Fruit fly (Drosophila melanogaster) S2 (cell line): ENCODE results near the gene Mrp5.

ENCODE experiments used
- CG8478 ChIP-seq: fragments of >200 bp; optimal IDR thresholded peaks from 2 replicates; lab custom pipeline; 2018
- CTCF ChIP-seq, 2 experiments: fragments of >200 bp; optimal IDR thresholded peaks; 2 replicates each; lab custom pipeline; 2018

The Mrp5 gene

DNA sequence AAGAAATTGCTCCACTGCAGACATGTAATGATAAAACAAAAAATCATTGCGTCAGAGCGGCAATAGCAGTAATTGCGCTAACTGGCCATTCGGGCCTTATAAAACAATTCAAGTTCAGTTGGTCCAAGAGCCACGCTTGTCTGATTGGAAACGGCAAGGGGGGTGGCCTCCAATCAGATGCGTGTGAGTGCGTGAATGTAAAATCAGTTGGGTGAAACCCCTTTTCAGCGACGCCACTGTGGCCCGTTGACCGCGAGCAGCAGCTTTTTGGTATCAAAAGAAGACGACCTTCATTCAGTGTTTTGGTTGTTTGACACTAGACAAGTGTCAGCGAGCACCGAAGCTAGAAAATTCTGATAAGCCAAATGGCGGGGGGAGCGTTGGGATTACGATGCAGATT lies 26.9 kb upstream of the Mrp5 start:
- TF ChIP-seq CTCF (optimal IDR thresholded peaks at IDR 0.05; lab: Kevin White, UChicago) (no peak), CG8478 (lab: Kevin White, UChicago) (no peak)

DNA sequence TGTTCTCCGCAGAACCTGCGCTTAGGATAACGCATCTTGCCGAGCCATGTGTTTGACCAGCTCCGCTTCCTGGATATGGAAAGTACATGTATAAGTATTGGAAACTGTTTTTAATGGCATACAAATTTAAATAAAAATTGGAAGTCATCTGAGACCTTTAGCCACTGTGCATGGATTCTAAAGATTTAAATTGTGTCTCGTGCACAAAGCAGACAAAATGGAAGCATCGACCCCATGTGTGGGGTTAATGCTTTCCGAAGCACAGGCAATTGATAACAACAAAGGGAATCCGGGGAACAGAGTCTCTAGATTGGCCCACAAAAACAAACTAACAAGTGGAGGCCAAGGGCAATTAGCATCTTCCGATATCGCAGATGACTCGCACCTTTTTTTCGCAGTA lies 26.3 kb upstream of the Mrp5 start:
- no peak for TF ChIP-seq CTCF (optimal IDR thresholded peaks at IDR 0.05; lab: Kevin White, UChicago)
- TF ChIP-seq CG8478 (lab: Kevin White, UChicago), result no peak

DNA sequence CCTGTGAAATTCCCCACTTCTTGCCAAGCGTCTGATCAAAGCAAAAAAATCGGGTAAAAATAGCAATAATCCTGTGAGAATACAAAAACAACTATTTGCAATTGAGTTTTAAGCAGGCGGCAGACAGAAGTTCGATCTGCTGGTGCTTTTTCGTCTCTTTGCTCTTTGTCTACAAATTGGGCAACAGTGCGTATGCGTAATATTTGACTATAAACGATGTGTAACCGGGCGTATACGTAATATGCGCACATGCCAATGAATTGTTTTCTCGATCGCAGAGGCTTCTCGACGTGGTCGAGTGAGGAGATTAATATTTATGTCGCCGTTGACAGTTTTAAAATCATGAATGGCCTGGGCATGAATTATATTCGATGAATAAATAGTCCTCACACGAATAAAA lies 19.8 kb upstream of the Mrp5 start:
- TF ChIP-seq CG8478 (lab: Kevin White, UChicago) (no peak), CTCF (optimal IDR thresholded peaks at IDR 0.05; lab: Kevin White, UChicago) (no peak)

DNA sequence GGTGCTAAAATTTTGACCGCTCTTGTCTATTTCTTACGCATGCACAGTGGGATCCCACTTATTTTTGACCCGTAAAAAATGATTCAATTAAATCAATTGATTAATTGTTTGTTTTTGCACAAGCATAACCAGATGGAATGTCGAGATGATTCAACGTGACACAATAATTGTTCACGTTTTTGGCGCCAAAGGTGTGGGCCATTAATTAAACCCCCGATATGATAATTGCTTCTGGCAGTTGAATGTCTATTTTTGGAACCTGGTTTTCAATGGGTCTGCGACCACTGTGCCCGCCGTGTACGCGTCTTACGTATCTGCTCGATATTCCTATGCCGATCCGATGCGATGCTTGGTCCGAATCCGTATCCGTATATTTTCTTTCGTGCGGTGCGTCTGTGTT lies 16.6 kb upstream of the Mrp5 start:
- TF ChIP-seq CTCF (optimal IDR thresholded peaks at IDR 0.05; lab: Kevin White, UChicago) (no peak), CG8478 (lab: Kevin White, UChicago) (no peak)

DNA sequence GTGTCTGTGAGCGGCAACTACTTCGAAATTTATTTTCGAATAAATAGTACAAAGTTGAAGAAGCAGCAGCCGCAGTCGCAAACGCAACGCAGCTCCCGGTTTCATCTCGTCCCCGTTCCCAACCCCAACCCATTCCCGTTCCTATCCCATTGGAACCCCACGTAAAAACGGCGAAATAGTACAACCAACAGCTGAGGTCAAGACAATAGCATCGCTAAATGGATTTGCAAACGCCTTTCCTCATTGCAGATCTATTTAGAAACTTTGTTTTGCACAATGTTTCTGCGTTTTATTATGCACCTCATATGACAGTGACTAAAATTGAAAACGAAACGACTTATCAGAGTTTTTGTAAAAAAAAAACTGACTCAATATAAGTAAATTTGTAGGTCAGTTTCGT lies 15.9 kb upstream of the Mrp5 start:
- TF ChIP-seq CG8478 (lab: Kevin White, UChicago) (no peak), CTCF (optimal IDR thresholded peaks at IDR 0.05; lab: Kevin White, UChicago) (no peak)

DNA sequence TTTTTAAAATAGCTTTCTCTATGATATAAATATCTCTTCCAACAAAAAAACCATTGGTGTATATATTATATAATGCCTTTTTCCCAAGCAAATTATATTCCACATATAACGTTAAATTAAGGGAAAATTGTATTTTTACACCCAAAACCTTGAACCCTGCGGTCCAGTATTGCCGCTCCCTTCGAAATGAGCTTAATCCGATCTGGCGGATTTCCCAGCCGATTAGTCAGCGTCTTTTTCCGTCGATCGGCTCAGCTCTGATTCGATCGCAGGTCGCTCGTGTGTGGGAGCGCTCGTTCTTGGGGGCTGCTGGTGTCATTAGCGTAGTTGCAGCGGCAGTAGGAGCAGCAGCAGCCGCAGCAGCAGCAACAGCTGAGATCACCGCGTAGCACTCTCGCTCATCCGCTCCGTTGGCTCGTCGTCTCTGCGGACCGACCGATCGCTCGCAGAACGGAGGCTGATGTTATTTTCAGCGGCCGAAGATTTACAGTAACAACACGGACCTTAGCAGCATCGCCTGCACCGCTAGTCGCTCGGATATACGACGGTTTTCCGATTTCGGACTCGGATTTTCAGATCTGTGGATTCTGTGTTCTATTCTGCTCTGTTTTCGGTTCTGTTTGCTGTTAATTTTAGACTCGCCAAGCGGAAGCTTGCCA lies 15.0 kb upstream of the Mrp5 start, which contains the start of gene CG4733:
TSS of gene CG4733 (plus strand) at position 350 of the 659 bp plus-strand sequence.
- no peak for TF ChIP-seq CTCF (optimal IDR thresholded peaks at IDR 0.05; lab: Kevin White, UChicago)
- TF ChIP-seq CG8478 (lab: Kevin White, UChicago), result no peak

DNA sequence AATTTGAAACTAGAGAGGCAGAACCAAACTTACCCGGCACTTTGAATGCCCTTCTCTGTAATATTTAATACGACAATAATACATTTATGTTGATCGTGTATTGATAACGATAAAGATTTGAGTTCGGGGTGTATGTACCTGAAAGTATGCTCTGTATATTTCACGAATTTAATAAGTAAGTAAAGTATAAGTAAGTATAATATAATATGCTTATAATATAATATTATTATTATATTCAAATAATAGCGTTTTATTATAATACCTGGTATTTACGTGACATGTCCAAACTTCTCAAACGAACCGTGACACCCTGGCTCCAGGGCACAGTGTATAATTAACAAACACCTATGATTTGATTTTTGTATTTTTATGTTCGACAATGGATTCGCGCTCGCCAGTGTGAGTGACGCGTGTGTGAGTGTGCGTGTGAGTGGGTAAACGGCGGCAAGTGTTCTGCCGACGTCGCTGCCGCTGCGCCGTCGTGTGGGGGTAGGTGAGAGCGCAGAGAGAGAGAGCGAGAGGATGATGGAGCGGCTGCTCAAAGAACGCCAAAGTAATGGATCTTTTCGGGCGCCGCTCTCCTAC lies 14.2 kb upstream of the Mrp5 start:
- no peak for TF ChIP-seq CG8478 (lab: Kevin White, UChicago)

DNA sequence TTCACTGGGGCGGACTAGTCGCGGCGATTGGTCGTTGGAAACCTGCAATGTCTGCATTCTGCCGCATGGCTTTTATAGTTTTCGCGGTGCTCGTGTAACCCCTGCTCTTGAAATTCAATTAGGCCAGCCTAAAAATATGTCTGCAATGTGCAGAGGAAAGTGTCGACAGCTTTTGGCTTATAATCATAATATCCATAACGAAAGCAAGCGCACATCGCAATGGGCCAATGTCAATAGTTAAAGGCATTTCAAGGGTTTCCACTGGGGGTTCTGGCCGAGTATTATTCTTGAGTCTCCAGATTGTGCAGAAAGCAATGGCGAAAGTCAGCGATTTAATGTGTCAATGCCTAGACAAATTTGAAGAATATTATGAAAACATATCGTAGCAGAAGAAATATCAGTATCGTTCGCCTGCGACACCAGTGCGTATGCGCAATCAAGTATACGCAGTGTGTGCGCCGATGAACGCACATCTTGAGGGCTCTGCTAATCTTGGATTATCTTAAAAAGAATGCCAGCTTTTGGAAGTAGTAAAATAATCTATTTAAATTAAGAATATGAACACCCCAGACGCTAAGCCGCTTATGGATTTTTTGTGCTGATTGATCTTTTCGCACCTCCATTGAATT lies 12.8 kb upstream of the Mrp5 start, which contains the start of gene ninaE:
TSS of gene ninaE (minus strand) at position 51 of the 629 bp plus-strand sequence.
- no peak for TF ChIP-seq CTCF (optimal IDR thresholded peaks at IDR 0.05; lab: Kevin White, UChicago)
- no peak for TF ChIP-seq CG8478 (lab: Kevin White, UChicago)

DNA sequence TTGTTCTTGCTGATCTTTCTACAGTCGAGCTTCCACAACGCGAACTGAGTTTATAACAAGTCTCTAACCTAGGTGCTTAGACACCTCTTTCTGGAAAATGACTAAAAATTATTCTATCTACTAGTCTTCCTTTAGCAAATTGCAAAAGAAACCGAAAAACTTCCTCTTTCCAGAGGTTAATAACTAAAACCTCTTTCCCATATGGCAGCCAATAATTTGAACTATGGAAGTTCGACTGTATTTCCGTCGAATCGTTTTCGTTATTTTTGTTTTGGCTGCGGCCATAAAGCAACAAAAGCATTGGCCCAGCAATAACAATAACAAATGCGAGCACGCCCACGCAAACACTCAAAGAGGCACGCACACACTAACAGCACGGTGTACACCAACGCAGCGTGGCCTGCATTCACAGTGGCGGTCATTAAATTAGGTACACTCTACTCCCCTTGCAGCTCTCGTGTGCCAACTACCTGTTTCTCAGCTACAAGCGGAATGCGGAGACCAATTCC lies 5.0 kb upstream of the Mrp5 start:
- no peak for TF ChIP-seq CG8478 (lab: Kevin White, UChicago)
- TF ChIP-seq CTCF (optimal IDR thresholded peaks at IDR 0.05; lab: Kevin White, UChicago), result no peak

DNA sequence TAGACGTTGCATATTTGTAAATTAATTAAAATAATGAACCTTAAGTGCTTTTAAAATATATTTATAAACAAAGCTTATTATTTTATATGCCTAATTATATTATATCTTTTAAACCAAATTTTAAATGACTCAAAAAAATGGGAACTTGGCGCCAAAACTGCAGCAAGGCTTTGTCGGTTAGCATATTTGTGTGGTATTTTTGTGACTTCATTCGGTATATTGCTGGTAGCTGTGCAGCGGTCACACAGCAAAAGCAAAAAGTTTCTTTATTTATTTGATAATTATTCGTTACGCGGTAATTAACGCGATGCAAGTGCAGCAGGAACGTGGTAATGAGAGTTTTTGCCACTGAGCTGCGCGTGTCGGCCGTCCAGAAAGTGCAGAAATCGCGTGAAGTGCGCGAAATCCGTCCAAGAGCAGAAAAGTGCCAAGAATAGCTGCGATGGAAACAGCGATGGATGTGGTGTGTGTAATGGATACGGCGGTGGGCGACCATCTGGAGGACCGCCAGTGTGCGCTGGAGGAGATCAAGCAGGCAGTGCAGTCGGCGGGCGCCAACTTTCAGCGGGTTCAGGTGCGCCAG lies 4.1 kb upstream of the Mrp5 start, which contains the start of gene Ask1:
TSS of gene Ask1 (plus strand) at position 250 of the 583 bp plus-strand sequence.
- no peak for TF ChIP-seq CG8478 (lab: Kevin White, UChicago)
- TF ChIP-seq CTCF (optimal IDR thresholded peaks at IDR 0.05; lab: Kevin White, UChicago), result no peak

DNA sequence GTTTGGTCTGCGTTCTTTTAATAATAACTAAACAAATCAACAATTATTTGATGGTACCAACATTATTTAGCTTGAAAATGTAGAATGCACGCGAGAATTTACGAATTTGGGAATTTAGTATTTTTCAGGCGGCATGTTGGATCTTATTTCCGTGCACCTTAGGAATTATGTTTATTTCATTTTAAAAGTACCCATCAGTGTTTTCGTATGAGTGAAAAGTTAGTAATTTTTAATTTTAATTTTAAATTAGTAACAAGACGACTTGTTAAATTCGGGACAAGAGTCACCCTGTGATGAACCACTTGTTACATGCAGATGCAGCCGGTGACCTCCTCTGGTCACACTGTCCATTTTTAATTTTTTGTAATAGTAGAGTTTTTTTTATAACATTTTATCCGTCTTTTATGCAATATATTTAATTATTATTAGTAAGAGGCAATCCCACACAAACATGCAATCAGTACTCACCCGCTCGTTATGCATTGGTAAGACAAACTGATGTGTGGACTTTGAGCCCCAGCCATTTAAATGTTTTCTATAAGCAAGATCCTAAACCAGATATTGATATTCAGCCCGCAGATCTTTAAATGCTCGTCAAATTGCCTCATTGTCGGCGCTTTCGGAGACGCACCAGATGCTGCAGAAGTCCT lies 2.1 kb upstream of the Mrp5 start, which contains the start of the genes CG17186 and Arc42:
TSS of gene CG17186 (minus strand) at position 88 of the 650 bp plus-strand sequence.
TSS of gene Arc42 (plus strand) at position 311 of the 650 bp plus-strand sequence.
- TF ChIP-seq CTCF (optimal IDR thresholded peaks at IDR 0.05; lab: Kevin White, UChicago) (no peak), CG8478 (lab: Kevin White, UChicago) (no peak)

DNA sequence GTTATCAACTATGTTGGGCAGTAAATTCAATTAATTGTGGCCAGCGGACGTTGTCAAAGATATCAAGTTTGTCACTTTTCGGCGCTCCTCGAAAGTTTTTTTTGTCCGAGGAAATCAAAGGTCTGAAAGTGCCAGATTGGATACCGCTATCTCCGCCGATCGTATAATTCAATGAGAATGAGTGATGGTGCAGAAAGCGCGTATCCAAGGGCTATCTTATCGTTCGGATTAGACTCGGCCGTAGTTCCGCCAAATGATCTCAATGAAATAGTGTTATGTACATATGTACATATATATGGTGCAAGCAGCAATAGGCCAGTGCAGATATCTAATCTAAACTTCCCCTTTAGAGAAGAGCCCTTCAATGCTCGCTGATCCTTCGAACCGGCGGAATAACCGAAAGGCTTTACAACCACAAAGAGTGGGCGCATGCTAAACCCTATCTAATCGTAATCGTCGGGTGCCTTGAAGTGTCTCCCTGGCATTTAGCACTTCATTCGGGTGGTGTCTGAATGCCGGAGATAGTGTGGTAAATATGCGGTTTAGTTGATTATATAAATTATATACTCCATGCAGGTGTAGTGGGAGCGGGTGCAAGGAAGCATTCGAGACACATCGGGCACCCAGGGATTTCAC lies 2.3 kb downstream of the Mrp5 start:
- no peak for TF ChIP-seq CG8478 (lab: Kevin White, UChicago)
- TF ChIP-seq CTCF (optimal IDR thresholded peaks at IDR 0.05; lab: Kevin White, UChicago), result no peak

DNA sequence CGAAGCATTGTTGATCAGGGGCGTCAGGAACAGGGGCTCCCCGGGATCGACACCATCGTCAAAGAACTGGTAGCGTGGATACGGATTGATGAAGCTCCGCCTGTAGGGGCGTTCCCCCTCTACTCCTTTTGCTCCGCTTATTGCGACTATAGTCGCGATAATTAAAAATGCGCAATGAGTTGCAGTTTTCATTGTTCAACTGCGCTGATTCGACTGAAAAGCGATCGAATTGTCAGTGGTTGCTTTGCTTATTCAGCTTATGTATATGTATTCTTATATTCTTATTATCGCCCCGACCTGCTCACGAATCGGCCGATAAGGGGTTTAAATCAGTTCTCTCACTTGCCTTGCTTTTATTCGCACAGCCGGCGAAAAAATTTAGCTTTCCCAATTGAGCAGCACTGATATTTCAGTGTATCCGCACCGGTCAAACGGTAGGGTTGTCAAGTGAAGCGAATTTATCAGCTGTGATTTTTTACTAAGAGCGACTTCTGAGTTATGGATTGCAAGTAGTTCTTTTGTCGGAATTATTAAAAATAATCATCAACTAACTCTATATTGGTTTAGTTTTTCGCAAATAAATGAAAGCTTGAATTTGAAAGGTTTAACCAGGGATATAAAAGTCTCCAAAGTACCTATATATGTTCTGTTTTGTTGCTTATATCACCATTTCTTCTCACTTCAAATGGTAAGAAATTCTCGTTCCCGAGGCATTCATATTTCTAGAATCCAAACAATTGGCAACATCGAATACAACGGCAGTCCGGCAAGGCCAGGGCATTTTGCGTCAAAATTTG lies 11.3 kb downstream of the Mrp5 start, which contains the start of the genes CG4572 and CG4686:
TSS of gene CG4572 (minus strand) at position 415 of the 797 bp plus-strand sequence.
TSS of gene CG4686 (plus strand) at position 518 of the 797 bp plus-strand sequence.
- no peak for TF ChIP-seq CG8478 (lab: Kevin White, UChicago)
- TF ChIP-seq CTCF (optimal IDR thresholded peaks at IDR 0.05; lab: Kevin White, UChicago), result no peak
